Worm (Caenorhabditis elegans) whole organism, early embryonic: Measurements from ENCODE around the gene B0564.2.

Source experiments
- B0310.2 ChIP-seq: sonication (generic microtip); optimal IDR thresholded peaks from 2 replicates; lab custom pipeline; 2016; ENCODE audit warnings: mild to moderate bottlenecking, missing genetic modification characterization, missing compliant biosample characterization
- ama-1 ChIP-seq: fragments of 150-350 bp; optimal IDR thresholded peaks from 2 replicates; lab custom pipeline; 2014
- ceh-36 ChIP-seq: sonication (generic microtip); optimal IDR thresholded peaks from 2 replicates; lab custom pipeline; 2016; ENCODE audit warnings: missing genetic modification characterization, inconsistent platforms, missing compliant biosample characterization
- hmbx-1 ChIP-seq: sonication (generic microtip); optimal IDR thresholded peaks from 2 replicates; lab custom pipeline; 2016; ENCODE audit warnings: mild to moderate bottlenecking, missing genetic modification characterization, missing compliant biosample characterization
- hmg-4 ChIP-seq: fragments of 200-800 bp; sonication (Bioruptor generic); optimal IDR thresholded peaks from 2 replicates; lab custom pipeline; 2018; ENCODE audit warnings: mild to moderate bottlenecking, missing genetic modification characterization, missing compliant biosample characterization
- hnd-1 ChIP-seq: sonication (generic microtip); optimal IDR thresholded peaks from 2 replicates; lab custom pipeline; 2016; ENCODE audit warnings: missing genetic modification characterization, missing compliant biosample characterization
- pes-1 ChIP-seq: fragments of 200-800 bp; sonication (Bioruptor generic); IDR thresholded peaks from 2 replicates; pipeline ENCODE4 v1.3.6; 2022; ENCODE audit warnings: missing genetic modification reagents, missing genetic modification characterization, missing compliant biosample characterization
- tbx-11 ChIP-seq: fragments of 200-800 bp; sonication (Bioruptor generic); IDR thresholded peaks from 2 replicates; pipeline ENCODE4 v1.3.6; 2022; ENCODE audit warnings: missing genetic modification characterization, missing compliant biosample characterization
- tbx-37 ChIP-seq: fragments of 200-800 bp; sonication (Bioruptor generic); conservative IDR thresholded peaks from 2 replicates; pipeline ENCODE4 v1.3.6; 2022; ENCODE audit warnings: missing genetic modification reagents, missing genetic modification characterization, missing compliant biosample characterization

DNA sequence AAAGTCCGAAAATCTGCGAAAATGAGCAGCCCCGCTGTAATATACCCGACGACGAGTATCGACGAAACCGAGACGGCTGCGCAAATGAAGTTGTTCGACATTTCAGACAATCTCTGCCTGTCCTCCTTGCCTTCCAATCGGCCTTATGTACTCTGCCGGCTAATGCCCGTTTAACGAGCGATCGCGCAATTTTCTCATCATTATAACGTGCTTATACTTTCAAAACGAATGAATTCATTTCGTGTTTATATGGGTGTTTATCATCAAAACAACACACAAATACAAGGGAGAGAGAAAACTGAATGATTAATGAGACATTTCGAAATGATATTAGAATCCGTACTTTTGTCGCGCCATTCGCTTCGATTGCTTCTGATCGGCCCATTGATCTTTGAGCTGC, 16.5 kb upstream of the B0564.2 start, which contains the start of gene col-132:
- no peak for TF ChIP-seq tbx-11
- TF ChIP-seq tbx-37 (GFP tag; lab: Robert Waterston, UW): no peak
- no peak for TF ChIP-seq pes-1
- no peak for TF ChIP-seq ceh-36
- no peak for TF ChIP-seq hnd-1 (tag; lab: Kevin White, UChicago)
- no peak for TF ChIP-seq hmg-4 (GFP tag; lab: Kevin White, UChicago)
- TF ChIP-seq ama-1 (lab: Kevin White, UChicago): no peak
- no peak for TF ChIP-seq B0310.2 (tag; lab: Kevin White, UChicago)
- no peak for TF ChIP-seq hmbx-1
